Worm (Caenorhabditis elegans) whole organism, late embryonic: ENCODE data around the gene rcq-5.

ENCODE experiments used
- C08G9.2 ChIP-seq: sonication (generic microtip); optimal IDR thresholded peaks from 2 replicates; lab custom pipeline; 2016; ENCODE audit warnings: mild to moderate bottlenecking, missing genetic modification characterization, moderate library complexity, missing compliant biosample characterization
- K02D7.2 ChIP-seq: sonication (generic microtip); optimal IDR thresholded peaks from 2 replicates; lab custom pipeline; 2017; ENCODE audit warnings: mild to moderate bottlenecking, missing genetic modification characterization, missing compliant biosample characterization
- K09A11.1 ChIP-seq: sonication (generic microtip); optimal IDR thresholded peaks from 2 replicates; lab custom pipeline; 2017; ENCODE audit warnings: antibody characterized with exemption, mild to moderate bottlenecking, missing genetic modification characterization, missing compliant biosample characterization; ENCODE audit not compliant: insufficient read depth
- T23F11.4 ChIP-seq: fragments of 200-800 bp; sonication (Bioruptor generic); optimal IDR thresholded peaks from 2 replicates; lab custom pipeline; 2018; ENCODE audit warnings: mild to moderate bottlenecking, missing genetic modification characterization, missing compliant biosample characterization
- ahr-1 ChIP-seq: sonication (generic microtip); optimal IDR thresholded peaks from 2 replicates; lab custom pipeline; 2016; ENCODE audit warnings: missing genetic modification characterization, missing compliant biosample characterization
- ama-1 ChIP-seq: fragments of 150-350 bp; optimal IDR thresholded peaks from 2 replicates; lab custom pipeline; 2014
- ceh-14 ChIP-seq: sonication (generic microtip); optimal IDR thresholded peaks from 2 replicates; lab custom pipeline; 2016; ENCODE audit warnings: missing genotype, missing genetic modification characterization, missing compliant biosample characterization
- ceh-18 ChIP-seq: sonication (generic microtip); optimal IDR thresholded peaks from 2 replicates; lab custom pipeline; 2016; ENCODE audit warnings: missing genetic modification characterization, missing compliant biosample characterization
- ceh-19 ChIP-seq: fragments of 200-800 bp; sonication (Bioruptor generic); optimal IDR thresholded peaks from 2 replicates; lab custom pipeline; 2018; ENCODE audit warnings: mild to moderate bottlenecking, missing genetic modification characterization, missing compliant biosample characterization
- ceh-24 ChIP-seq: sonication (generic microtip); optimal IDR thresholded peaks from 2 replicates; lab custom pipeline; 2016; ENCODE audit warnings: mild to moderate bottlenecking, missing genetic modification characterization, missing compliant biosample characterization
- ceh-31 ChIP-seq: sonication (generic microtip); optimal IDR thresholded peaks from 2 replicates; lab custom pipeline; 2016; ENCODE audit warnings: missing genetic modification characterization, missing compliant biosample characterization
- ceh-34 ChIP-seq: sonication (generic microtip); optimal IDR thresholded peaks from 2 replicates; lab custom pipeline; 2016; ENCODE audit warnings: mild to moderate bottlenecking, missing genetic modification characterization, missing compliant biosample characterization
- ceh-45 ChIP-seq: fragments of 200-800 bp; sonication (Bioruptor generic); IDR thresholded peaks from 2 replicates; pipeline ENCODE4 v1.3.6; 2022; ENCODE audit warnings: missing genetic modification reagents, missing genetic modification characterization, missing compliant biosample characterization
- ceh-6 ChIP-seq: fragments of 200-800 bp; sonication (Bioruptor generic); optimal IDR thresholded peaks from 2 replicates; lab custom pipeline; 2018; ENCODE audit warnings: mild to moderate bottlenecking, missing genetic modification characterization, missing compliant biosample characterization
- ceh-9 ChIP-seq: sonication (generic microtip); optimal IDR thresholded peaks from 2 replicates; lab custom pipeline; 2016; ENCODE audit warnings: mild to moderate bottlenecking, missing genetic modification characterization, inconsistent platforms, missing compliant biosample characterization
- dve-1 ChIP-seq: sonication (generic microtip); optimal IDR thresholded peaks from 2 replicates; lab custom pipeline; 2017; ENCODE audit warnings: antibody characterized with exemption, mild to moderate bottlenecking, missing genetic modification characterization, missing compliant biosample characterization
- elt-2 ChIP-seq: sonication (generic microtip); optimal IDR thresholded peaks from 2 replicates; lab custom pipeline; 2016; ENCODE audit warnings: missing genetic modification reagents, missing genetic modification characterization, missing compliant biosample characterization
- ets-4 ChIP-seq: sonication (generic microtip); optimal IDR thresholded peaks from 2 replicates; lab custom pipeline; 2016; ENCODE audit warnings: missing genetic modification characterization, missing compliant biosample characterization
- fax-1 ChIP-seq: sonication (generic microtip); optimal IDR thresholded peaks from 2 replicates; lab custom pipeline; 2016; ENCODE audit warnings: missing genotype, missing genetic modification characterization, missing compliant biosample characterization
- fkh-10 ChIP-seq: fragments of 150-350 bp; optimal IDR thresholded peaks from 2 replicates; lab custom pipeline; 2014; ENCODE audit warnings: missing biosample characterization, missing genetic modification reagents, missing genetic modification characterization
- fkh-6 ChIP-seq: sonication (generic microtip); optimal IDR thresholded peaks from 2 replicates; lab custom pipeline; 2016; ENCODE audit warnings: missing genetic modification characterization, missing compliant biosample characterization
- hlh-13 ChIP-seq: fragments of 200-800 bp; sonication (Bioruptor generic); optimal IDR thresholded peaks from 2 replicates; lab custom pipeline; 2018; ENCODE audit warnings: mild to moderate bottlenecking, missing genetic modification characterization, missing compliant biosample characterization
- hlh-15 ChIP-seq: sonication (generic microtip); optimal IDR thresholded peaks from 2 replicates; lab custom pipeline; 2016; ENCODE audit warnings: missing genetic modification characterization, missing compliant biosample characterization
- hlh-30 ChIP-seq: sonication (generic microtip); optimal IDR thresholded peaks from 2 replicates; lab custom pipeline; 2017; ENCODE audit warnings: antibody characterized with exemption, missing genetic modification characterization, missing compliant biosample characterization; ENCODE audit not compliant: insufficient read depth
- hlh-6 ChIP-seq: sonication (generic microtip); optimal IDR thresholded peaks from 2 replicates; lab custom pipeline; 2016; ENCODE audit warnings: missing genotype, missing genetic modification characterization, missing compliant biosample characterization
- hlh-8 ChIP-seq: sonication (generic microtip); optimal IDR thresholded peaks from 2 replicates; lab custom pipeline; 2016; ENCODE audit warnings: missing genotype, missing genetic modification characterization, missing compliant biosample characterization
- madf-2 ChIP-seq: sonication (generic microtip); optimal IDR thresholded peaks from 2 replicates; lab custom pipeline; 2017; ENCODE audit warnings: missing genetic modification characterization, missing compliant biosample characterization
- nhr-232 ChIP-seq: sonication (generic microtip); optimal IDR thresholded peaks from 2 replicates; lab custom pipeline; 2016; ENCODE audit warnings: missing genetic modification characterization, missing compliant biosample characterization
- odd-2 ChIP-seq: sonication (generic microtip); optimal IDR thresholded peaks from 2 replicates; lab custom pipeline; 2017; ENCODE audit warnings: antibody characterized with exemption, mild to moderate bottlenecking, missing genetic modification characterization, missing compliant biosample characterization
- pag-3 ChIP-seq: sonication (generic microtip); optimal IDR thresholded peaks from 2 replicates; lab custom pipeline; 2016; ENCODE audit warnings: missing compliant biosample characterization, missing genetic modification characterization, borderline replicate concordance
- pat-9 ChIP-seq: fragments of 200-800 bp; sonication (Bioruptor generic); optimal IDR thresholded peaks from 2 replicates; lab custom pipeline; 2018; ENCODE audit warnings: mild to moderate bottlenecking, missing genetic modification characterization, moderate library complexity, missing compliant biosample characterization
- pqm-1 ChIP-seq: sonication (generic microtip); optimal IDR thresholded peaks from 2 replicates; lab custom pipeline; 2016; ENCODE audit warnings: missing genetic modification characterization, missing compliant biosample characterization
- pros-1 ChIP-seq: fragments of 150-350 bp; optimal IDR thresholded peaks from 2 replicates; lab custom pipeline; 2014; ENCODE audit warnings: missing biosample characterization, missing genetic modification reagents, missing genetic modification characterization
- ref-2 ChIP-seq: sonication (generic microtip); optimal IDR thresholded peaks from 2 replicates; lab custom pipeline; 2016; ENCODE audit warnings: missing genetic modification characterization, missing compliant biosample characterization
- rnt-1 ChIP-seq: sonication (generic microtip); optimal IDR thresholded peaks from 2 replicates; lab custom pipeline; 2016; ENCODE audit warnings: missing genetic modification characterization, missing compliant biosample characterization
- sox-2 ChIP-seq: fragments of 200-800 bp; sonication (Bioruptor generic); IDR thresholded peaks from 2 replicates; pipeline ENCODE4 v1.3.6; 2022; ENCODE audit warnings: missing genetic modification reagents, missing genetic modification characterization, missing compliant biosample characterization
- tbx-2 ChIP-seq: sonication (generic microtip); optimal IDR thresholded peaks from 2 replicates; lab custom pipeline; 2016; ENCODE audit warnings: missing genetic modification characterization, missing compliant biosample characterization
- unc-3 ChIP-seq, 2 experiments: fragments of 200-800 bp in 1 of 2; sonication (Bioruptor generic) in 1 of 2; sonication (generic microtip) in 1 of 2; conservative IDR thresholded peaks in 1 of 2; optimal IDR thresholded peaks in 1 of 2; 2 replicates each; pipeline versions ENCODE4 v1.3.6 to Lab custom; 2016 to 2022; ENCODE audit warnings: missing compliant biosample characterization in 2 of 2, missing genetic modification characterization in 2 of 2, missing genetic modification reagents in 1 of 2
- unc-42 ChIP-seq: sonication (generic microtip); optimal IDR thresholded peaks from 2 replicates; lab custom pipeline; 2016; ENCODE audit warnings: missing genotype, missing genetic modification characterization, missing compliant biosample characterization
- unc-55 ChIP-seq: sonication (generic microtip); optimal IDR thresholded peaks from 2 replicates; lab custom pipeline; 2017; ENCODE audit warnings: missing biosample characterization, missing genetic modification reagents, missing genetic modification characterization
- zip-5 ChIP-seq: sonication (generic microtip); optimal IDR thresholded peaks from 2 replicates; lab custom pipeline; 2016; ENCODE audit warnings: missing genetic modification characterization, missing compliant biosample characterization

Gene rcq-5

ce11 chrIII:4085657-4086056 is 27.9 kb upstream of the rcq-5 start:
- TF ChIP-seq sox-2 (GFP tag; lab: Robert Waterston, UW) (no peak), ets-4 (tag; lab: Kevin White, UChicago) (no peak), tbx-2 (no peak), ceh-18 (tag; lab: Kevin White, UChicago) (no peak), ceh-24 (no peak), unc-3 (GFP tag; conservative IDR thresholded peaks at IDR 0.05; lab: Robert Waterston, UW) (no peak), unc-3 (tag; optimal IDR thresholded peaks at IDR 0.05; lab: Kevin White, UChicago) (no peak), C08G9.2 (no peak), zip-5 (tag; lab: Kevin White, UChicago) (no peak), hlh-6 (tag; lab: Kevin White, UChicago) (no peak), pat-9 (no peak), ceh-34 (tag; lab: Kevin White, UChicago) (no peak), unc-55 (GFP tag; lab: Kevin White, UChicago) (no peak), K02D7.2 (no peak), dve-1 (tag; lab: Kevin White, UChicago) (no peak), odd-2 (tag; lab: Kevin White, UChicago) (no peak), fkh-10 (GFP tag; lab: Kevin White, UChicago) (no peak)

- TF ChIP-seq dve-1 (tag; lab: Kevin White, UChicago): no peak
- TF ChIP-seq hlh-6 (tag; lab: Kevin White, UChicago): no peak
- TF ChIP-seq hlh-30 (tag; lab: Kevin White, UChicago): no peak
- no peak for TF ChIP-seq ceh-45 (GFP tag; lab: Robert Waterston, UW)
- TF ChIP-seq ceh-31: no peak
- no peak for TF ChIP-seq ref-2
- TF ChIP-seq K09A11.1 (tag; lab: Kevin White, UChicago): no peak
- TF ChIP-seq nhr-232: no peak
- no peak for TF ChIP-seq pros-1 (tag; lab: Kevin White, UChicago)
- no peak for TF ChIP-seq zip-5 (tag; lab: Kevin White, UChicago)
- TF ChIP-seq ceh-9 (tag; lab: Kevin White, UChicago): no peak
- no peak for TF ChIP-seq pqm-1 (tag; lab: Kevin White, UChicago)
- TF ChIP-seq, all 69 proteins: peak for 0
Observed at ce11 chrIII:4083429-4083828, 25.7 kb upstream of the rcq-5 start.

DNA sequence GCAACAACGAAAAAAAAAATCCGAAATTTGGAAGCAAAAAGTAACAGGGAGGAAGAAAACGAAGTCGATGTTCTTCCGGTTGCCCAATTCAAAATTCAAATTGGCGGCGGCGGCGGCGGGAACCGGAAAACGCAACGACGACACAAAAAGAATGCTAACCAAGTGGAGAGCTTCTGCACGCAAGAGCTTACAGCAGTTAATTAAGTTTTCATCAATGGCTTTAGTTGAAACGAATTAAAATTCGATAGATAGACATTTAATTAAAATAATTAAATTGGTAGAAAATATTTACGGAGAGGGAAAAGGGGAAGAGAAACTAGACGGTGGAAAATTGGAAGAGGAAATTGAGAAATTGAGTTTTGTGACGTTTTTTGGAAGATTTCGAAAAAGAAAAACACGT is 12.5 kb upstream of the rcq-5 start:
- no peak for TF ChIP-seq hlh-13
- TF ChIP-seq ceh-14 (tag; lab: Kevin White, UChicago): peak; percentile 77
- TF ChIP-seq fax-1 (tag; lab: Kevin White, UChicago): no peak
- peak; percentile 86 for TF ChIP-seq unc-42 (tag; lab: Kevin White, UChicago)
- TF ChIP-seq, all 69 proteins: peak for 2

ce11 chrIII:4068120-4068519 is 10.3 kb upstream of the rcq-5 start:
- TF ChIP-seq pag-3 (tag; lab: Kevin White, UChicago) (no peak), zip-5 (tag; lab: Kevin White, UChicago) (no peak), ceh-14 (tag; lab: Kevin White, UChicago) (peak; percentile 31), ceh-19 (GFP tag; lab: Kevin White, UChicago) (no peak), fkh-6 (tag; lab: Kevin White, UChicago) (no peak)

DNA sequence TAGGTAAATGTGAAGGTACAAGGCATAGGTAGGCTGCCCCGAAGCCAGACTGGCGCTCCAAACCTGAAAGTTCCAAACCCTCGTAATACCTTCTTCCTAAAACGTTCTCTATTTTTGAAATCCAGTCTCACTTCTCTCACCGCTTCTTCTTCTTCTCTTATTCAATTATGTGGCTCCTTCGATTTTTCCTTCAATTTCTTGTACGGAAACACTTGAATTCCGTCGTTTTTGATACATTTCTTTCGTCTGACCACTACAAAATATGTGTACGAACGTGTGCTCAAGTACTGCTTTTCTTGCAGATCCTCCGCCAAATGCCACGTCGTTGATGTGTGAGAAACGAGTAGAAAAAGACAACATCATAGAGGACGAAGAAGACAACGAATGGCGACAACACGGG is 8.6 kb upstream of the rcq-5 start, which contains the start of gene unc-79:
Gene unc-79, plus strand, starts transcription at position 301 of the 400 bp plus-strand sequence.
- no peak for TF ChIP-seq pros-1 (tag; lab: Kevin White, UChicago)
- no peak for TF ChIP-seq ceh-45 (GFP tag; lab: Robert Waterston, UW)
- TF ChIP-seq rnt-1 (tag; lab: Kevin White, UChicago): no peak
- TF ChIP-seq pat-9: no peak
- no peak for TF ChIP-seq elt-2 (tag; lab: Kevin White, UChicago)
- TF ChIP-seq madf-2 (tag; lab: Kevin White, UChicago): no peak
- TF ChIP-seq pqm-1 (tag; lab: Kevin White, UChicago): no peak
- no peak for TF ChIP-seq ama-1
- no peak for TF ChIP-seq odd-2 (tag; lab: Kevin White, UChicago)
- no peak for TF ChIP-seq hlh-8 (tag; lab: Kevin White, UChicago)
- no peak for TF ChIP-seq ahr-1 (tag; lab: Kevin White, UChicago)
- TF ChIP-seq T23F11.4 (GFP tag; lab: Kevin White, UChicago): no peak
- no peak for TF ChIP-seq hlh-15
- no peak for TF ChIP-seq ceh-6 (GFP tag; lab: Kevin White, UChicago)
- TF ChIP-seq zip-5 (tag; lab: Kevin White, UChicago): no peak
